Fruit fly (Drosophila melanogaster) whole organism, embryonic: ENCODE results near the gene CG6659.

ENCODE experiments used
- Ada2b ChIP-seq: fragments of 200-800 bp; sonication (Bioruptor generic); IDR thresholded peaks from 2 replicates; pipeline ENCODE4 v1.3.6; 2022; ENCODE audit warnings: missing biosample characterization, missing genetic modification characterization
- Aef1 ChIP-seq: fragments of 200-800 bp; sonication (Bioruptor generic); IDR thresholded peaks from 3 replicates; pipeline ENCODE4 v1.3.6; 2022; ENCODE audit warnings: missing biosample characterization, missing genetic modification characterization
- CG11504 ChIP-seq: fragments of 200-800 bp; sonication (Bioruptor generic); optimal IDR thresholded peaks from 3 replicates; lab custom pipeline; 2019; ENCODE audit warnings: missing biosample characterization, mild to moderate bottlenecking, missing genetic modification characterization, moderate library complexity
- CG11560 ChIP-seq: fragments of 200-800 bp; sonication (Bioruptor generic); IDR thresholded peaks from 3 replicates; pipeline ENCODE4 v1.3.6; 2022; ENCODE audit warnings: missing biosample characterization, missing genetic modification characterization
- CG11723 ChIP-seq: fragments of 200-800 bp; sonication (Bioruptor generic); optimal IDR thresholded peaks from 2 replicates; lab custom pipeline; 2017; ENCODE audit warnings: missing biosample characterization, mild to moderate bottlenecking, missing genetic modification characterization
- CG12659 ChIP-seq: fragments of 200-800 bp; sonication (Bioruptor generic); optimal IDR thresholded peaks from 3 replicates; lab custom pipeline; 2017; ENCODE audit warnings: mild to moderate bottlenecking, missing biosample characterization, missing genetic modification reagents, missing genetic modification characterization
- CG14710 ChIP-seq: fragments of 200-800 bp; sonication (Bioruptor generic); optimal IDR thresholded peaks from 3 replicates; lab custom pipeline; 2019; ENCODE audit warnings: missing biosample characterization, mild to moderate bottlenecking, missing genetic modification characterization, moderate library complexity
- CG14860 ChIP-seq: fragments of 200-800 bp; sonication (Bioruptor generic); IDR thresholded peaks from 3 replicates; pipeline ENCODE4 v1.3.6; 2022; ENCODE audit warnings: missing biosample characterization, missing genetic modification characterization; ENCODE audit not compliant: partially characterized antibody
- CG2129 ChIP-seq: fragments of 200-800 bp; sonication (Bioruptor generic); IDR thresholded peaks from 2 replicates; pipeline ENCODE4 v1.3.6; 2022; ENCODE audit warnings: missing biosample characterization, missing genetic modification characterization; ENCODE audit not compliant: partially characterized antibody
- CG2712 ChIP-seq: fragments of 200-800 bp; optimal IDR thresholded peaks from 3 replicates; lab custom pipeline; 2019; ENCODE audit warnings: missing biosample characterization, mild to moderate bottlenecking, missing genetic modification characterization, moderate library complexity
- CG3407 ChIP-seq: fragments of 200-800 bp; sonication (Bioruptor generic); optimal IDR thresholded peaks from 2 replicates; lab custom pipeline; 2018; ENCODE audit warnings: missing biosample characterization, mild to moderate bottlenecking, missing genetic modification characterization
- CG42726 ChIP-seq: fragments of 200-800 bp; sonication (Bioruptor generic); IDR thresholded peaks from 2 replicates; pipeline ENCODE4 v1.3.6; 2022; ENCODE audit warnings: missing biosample characterization, missing genetic modification characterization; ENCODE audit not compliant: partially characterized antibody
- CG6272 ChIP-seq: fragments of 200-800 bp; sonication (Bioruptor generic); IDR thresholded peaks from 2 replicates; pipeline ENCODE4 v1.3.6; 2022; ENCODE audit warnings: missing biosample characterization, missing genetic modification characterization
- CG6791 ChIP-seq: fragments of 200-800 bp; sonication (Bioruptor generic); IDR thresholded peaks from 3 replicates; pipeline ENCODE4 v1.3.6; 2022; ENCODE audit warnings: missing biosample characterization, missing genetic modification characterization; ENCODE audit not compliant: partially characterized antibody
- CG8388 ChIP-seq: fragments of 200-800 bp; sonication (Bioruptor generic); optimal IDR thresholded peaks from 2 replicates; lab custom pipeline; 2019; ENCODE audit warnings: missing biosample characterization, mild to moderate bottlenecking, missing genetic modification characterization, moderate library complexity
- CG9797 ChIP-seq: fragments of 200-800 bp; sonication (Bioruptor generic); optimal IDR thresholded peaks from 3 replicates; lab custom pipeline; 2018; ENCODE audit warnings: missing biosample characterization, mild to moderate bottlenecking, missing genetic modification characterization
- CoRest ChIP-seq: fragments of 200-800 bp; sonication (Bioruptor generic); optimal IDR thresholded peaks from 3 replicates; lab custom pipeline; 2018; ENCODE audit warnings: missing biosample characterization, mild to moderate bottlenecking, missing genetic modification characterization, moderate library complexity
- Deaf1 ChIP-seq: fragments of 200-800 bp; optimal IDR thresholded peaks from 3 replicates; lab custom pipeline; 2019; ENCODE audit warnings: missing biosample characterization, mild to moderate bottlenecking, missing genetic modification characterization, moderate library complexity
- Dll ChIP-seq: fragments of 200-800 bp; sonication (Bioruptor generic); IDR thresholded peaks from 4 replicates; pipeline ENCODE4 v1.3.6; 2022; ENCODE audit warnings: missing biosample characterization, missing genetic modification characterization; ENCODE audit not compliant: partially characterized antibody
- Dp ChIP-seq: fragments of 200-800 bp; sonication (Bioruptor generic); optimal IDR thresholded peaks from 2 replicates; lab custom pipeline; 2018; ENCODE audit warnings: missing biosample characterization, mild to moderate bottlenecking, missing genetic modification characterization, moderate library complexity
- Ets65A ChIP-seq: fragments of 200-800 bp; sonication (Bioruptor generic); peaks from one replicate; lab custom pipeline; 2016; ENCODE audit warnings: missing biosample characterization, missing genetic modification characterization
- HLH4C ChIP-seq: fragments of 200-800 bp; sonication (Bioruptor generic); IDR thresholded peaks from 3 replicates; pipeline ENCODE4 v1.3.6; 2022; ENCODE audit warnings: missing biosample characterization, missing genetic modification characterization; ENCODE audit not compliant: partially characterized antibody
- Hey ChIP-seq: fragments of 200-800 bp; sonication (Bioruptor generic); optimal IDR thresholded peaks from 3 replicates; lab custom pipeline; 2018; ENCODE audit warnings: missing biosample characterization, mild to moderate bottlenecking, missing genetic modification characterization
- Hmr ChIP-seq: fragments of 200-800 bp; sonication (Bioruptor generic); optimal IDR thresholded peaks from 3 replicates; lab custom pipeline; 2017; ENCODE audit warnings: mild to moderate bottlenecking, missing biosample characterization, missing genetic modification reagents, missing genetic modification characterization
- Hr78 ChIP-seq, 2 experiments: fragments of 200-800 bp in 1 of 2; fragments of >200 bp in 1 of 2; sonication (Bioruptor generic) in 1 of 2; optimal IDR thresholded peaks; 2 replicates each; lab custom pipeline; 2017 to 2019; ENCODE audit warnings: missing biosample characterization in 2 of 2, missing genetic modification characterization in 2 of 2, mild to moderate bottlenecking in 1 of 2, moderate library complexity in 1 of 2
- Lhr ChIP-seq: fragments of 200-800 bp; sonication (Bioruptor generic); optimal IDR thresholded peaks from 3 replicates; lab custom pipeline; 2017; ENCODE audit warnings: mild to moderate bottlenecking, missing biosample characterization, missing genetic modification reagents, missing genetic modification characterization
- MBD-R2 ChIP-seq: fragments of 200-800 bp; sonication (Bioruptor generic); IDR thresholded peaks from 2 replicates; pipeline ENCODE4 v1.3.6; 2022; ENCODE audit warnings: missing biosample characterization, missing genetic modification characterization
- Myb ChIP-seq: fragments of 200-800 bp; sonication (Bioruptor generic); optimal IDR thresholded peaks from 2 replicates; lab custom pipeline; 2016; ENCODE audit warnings: missing biosample characterization, missing genetic modification characterization
- NFAT ChIP-seq: fragments of 200-800 bp; sonication (Bioruptor generic); IDR thresholded peaks from 2 replicates; pipeline ENCODE4 v1.3.6; 2022; ENCODE audit warnings: missing biosample characterization, missing genetic modification characterization
- Opbp ChIP-seq: fragments of 200-800 bp; sonication (Bioruptor generic); IDR thresholded peaks from 3 replicates; pipeline ENCODE4 v1.3.6; 2022; ENCODE audit warnings: missing biosample characterization, missing genetic modification characterization; ENCODE audit not compliant: partially characterized antibody
- Scr ChIP-seq: fragments of 200-800 bp; sonication (Bioruptor generic); IDR thresholded peaks from 2 replicates; pipeline ENCODE4 v1.3.6; 2022; ENCODE audit warnings: missing biosample characterization, missing genetic modification characterization; ENCODE audit not compliant: partially characterized antibody
- Sin3A ChIP-seq: fragments of >200 bp; optimal IDR thresholded peaks from 2 replicates; lab custom pipeline; 2018
- Sry-δ ChIP-seq: fragments of 200-800 bp; sonication (Bioruptor generic); optimal IDR thresholded peaks from 2 replicates; lab custom pipeline; 2016; ENCODE audit warnings: missing biosample characterization, missing genetic modification characterization
- amos ChIP-seq: fragments of 200-800 bp; sonication (Bioruptor generic); IDR thresholded peaks from 2 replicates; pipeline ENCODE4 v1.3.6; 2022; ENCODE audit warnings: missing biosample characterization, missing genetic modification characterization; ENCODE audit not compliant: partially characterized antibody
- ara ChIP-seq: fragments of 200-800 bp; sonication (Bioruptor generic); IDR thresholded peaks from 2 replicates; pipeline ENCODE4 v1.3.6; 2022; ENCODE audit warnings: missing biosample characterization, missing genetic modification characterization
- ato ChIP-seq: fragments of 200-800 bp; sonication (Bioruptor generic); IDR thresholded peaks from 2 replicates; pipeline ENCODE4 v1.3.6; 2022; ENCODE audit warnings: missing biosample characterization, missing genetic modification characterization; ENCODE audit not compliant: partially characterized antibody
- bbx ChIP-seq: fragments of 200-800 bp; sonication (Bioruptor generic); IDR thresholded peaks from 2 replicates; pipeline ENCODE4 v1.3.6; 2022; ENCODE audit warnings: missing biosample characterization, missing genetic modification characterization; ENCODE audit not compliant: partially characterized antibody
- cg ChIP-seq: fragments of 200-800 bp; sonication (Bioruptor generic); optimal IDR thresholded peaks from 3 replicates; lab custom pipeline; 2019; ENCODE audit warnings: missing biosample characterization, mild to moderate bottlenecking, missing genetic modification characterization, moderate library complexity
- dmrt99B ChIP-seq: fragments of 200-800 bp; sonication (Bioruptor generic); optimal IDR thresholded peaks from 2 replicates; lab custom pipeline; 2018; ENCODE audit warnings: missing biosample characterization, mild to moderate bottlenecking, missing genetic modification characterization, moderate library complexity
- gem ChIP-seq: fragments of 200-800 bp; sonication (Bioruptor generic); optimal IDR thresholded peaks from 2 replicates; lab custom pipeline; 2019; ENCODE audit warnings: missing biosample characterization, mild to moderate bottlenecking, missing genetic modification characterization, moderate library complexity
- her ChIP-seq: fragments of 200-800 bp; sonication (Bioruptor generic); optimal IDR thresholded peaks from 2 replicates; lab custom pipeline; 2016; ENCODE audit warnings: missing biosample characterization, missing genetic modification characterization
- hth ChIP-seq: fragments of >200 bp; optimal IDR thresholded peaks from 2 replicates; lab custom pipeline; 2017; ENCODE audit warnings: inconsistent platforms
- ind ChIP-seq: fragments of 200-800 bp; sonication (Bioruptor generic); optimal IDR thresholded peaks from 3 replicates; lab custom pipeline; 2016; ENCODE audit warnings: missing biosample characterization, missing genetic modification characterization
- onecut ChIP-seq: fragments of 200-800 bp; sonication (Bioruptor generic); IDR thresholded peaks from 2 replicates; pipeline ENCODE4 v1.3.6; 2022; ENCODE audit warnings: missing biosample characterization, missing genetic modification characterization
- pita ChIP-seq: fragments of 200-800 bp; sonication (Bioruptor generic); optimal IDR thresholded peaks from 2 replicates; lab custom pipeline; 2017; ENCODE audit warnings: missing biosample characterization, mild to moderate bottlenecking, missing genetic modification characterization
- slp2 ChIP-seq: fragments of 200-800 bp; sonication (Bioruptor generic); optimal IDR thresholded peaks from 2 replicates; lab custom pipeline; 2016; ENCODE audit warnings: missing biosample characterization, missing genetic modification characterization
- sna ChIP-seq: fragments of 200-800 bp; sonication (Bioruptor generic); IDR thresholded peaks from 2 replicates; pipeline ENCODE4 v1.3.6; 2022; ENCODE audit warnings: missing biosample characterization, missing genetic modification characterization; ENCODE audit not compliant: partially characterized antibody
- so ChIP-seq: fragments of 200-800 bp; sonication (Bioruptor generic); IDR thresholded peaks from 3 replicates; pipeline ENCODE4 v1.3.6; 2022; ENCODE audit warnings: missing biosample characterization, missing genetic modification characterization
- usp ChIP-seq: fragments of >200 bp; optimal IDR thresholded peaks from 2 replicates; lab custom pipeline; 2017; ENCODE audit warnings: missing biosample characterization, missing genetic modification characterization
- zfh1 ChIP-seq: fragments of 200-800 bp; sonication (Bioruptor generic); IDR thresholded peaks from 3 replicates; pipeline ENCODE4 v1.3.6; 2022; ENCODE audit warnings: missing biosample characterization, missing genetic modification characterization

Gene CG6659

dm6 chrX:18652879-18653278, 4.2 kb downstream of the CG6659 start, which contains the start of gene Ing3 (continued):
- peak; percentile 1 for TF ChIP-seq CoRest
- peak; percentile 38 for TF ChIP-seq CG14710 (tag; lab: Kevin White, UChicago)
- TF ChIP-seq Lhr: peak; percentile 27
- TF ChIP-seq Hr78 (GFP tag; optimal IDR thresholded peaks at IDR 0.05; lab: Kevin White, UChicago): no peak
- TF ChIP-seq bbx (GFP tag; lab: Robert Waterston, UW): peak; percentile 77
- 0 out of 3 replicates have a peak, but pooled peaks have one; percentile 44 for TF ChIP-seq HLH4C (GFP tag; lab: Robert Waterston, UW)
- TF ChIP-seq CG9797 (GFP tag; lab: Kevin White, UChicago): peak; percentile 71
- peak; percentile 19 for TF ChIP-seq CG12659 (GFP tag; lab: Kevin White, UChicago)
- TF ChIP-seq Opbp (GFP tag; lab: Robert Waterston, UW): peak; percentile 80
- peak; percentile 82 for TF ChIP-seq amos (GFP tag; lab: Robert Waterston, UW)
- peak; percentile 82 for TF ChIP-seq Dp (GFP tag; lab: Kevin White, UChicago)
- TF ChIP-seq so (GFP tag; lab: Robert Waterston, UW): no peak
- peak; percentile 1 for TF ChIP-seq Hmr (GFP tag; lab: Kevin White, UChicago)
- TF ChIP-seq Scr: peak; percentile 69
- no peak for TF ChIP-seq CG6272 (GFP tag; lab: Robert Waterston, UW)
- no peak for TF ChIP-seq onecut (GFP tag; lab: Robert Waterston, UW)
- TF ChIP-seq CG11723 (GFP tag; lab: Kevin White, UChicago): no peak
- peak; percentile 66; the same call in 3 of the 4 replicates for TF ChIP-seq Dll
- TF ChIP-seq MBD-R2 (GFP tag; lab: Robert Waterston, UW): peak; percentile 67
- no peak for TF ChIP-seq NFAT (GFP tag; lab: Robert Waterston, UW)
- TF ChIP-seq CG11560 (tag; lab: Robert Waterston, UW): no peak
- TF ChIP-seq hth (lab: Kevin White, UChicago): no peak
- no peak for TF ChIP-seq cg (GFP tag; lab: Kevin White, UChicago)
- no peak for TF ChIP-seq gem
- no peak for TF ChIP-seq Aef1 (GFP tag; lab: Robert Waterston, UW)
- TF ChIP-seq Myb: peak; percentile 31
- no peak for TF ChIP-seq dmrt99B
- TF ChIP-seq CG8388: no peak
- no peak for TF ChIP-seq CG11504
- no peak for TF ChIP-seq Ets65A (GFP tag; lab: Kevin White, UChicago)
- TF ChIP-seq Ada2b: no peak
- TF ChIP-seq CG42726 (GFP tag; lab: Robert Waterston, UW): peak; percentile 50; the same call in 1 of the 2 replicates
- peak; percentile 12 for TF ChIP-seq CG2712
- TF ChIP-seq Deaf1: no peak
- TF ChIP-seq Sin3A (lab: Kevin White, UChicago): peak; percentile 29
- no peak for TF ChIP-seq Hey
- TF ChIP-seq Sry-δ (GFP tag; lab: Kevin White, UChicago): peak; percentile 67
- TF ChIP-seq CG2129 (GFP tag; lab: Robert Waterston, UW): peak; percentile 32; the same call in 1 of the 2 replicates
- no peak for TF ChIP-seq ara (GFP tag; lab: Robert Waterston, UW)
- no peak for TF ChIP-seq ind (GFP tag; lab: Kevin White, UChicago)
- TF ChIP-seq zfh1 (GFP tag; lab: Robert Waterston, UW): no peak
- peak; percentile 57 for TF ChIP-seq her (GFP tag; lab: Kevin White, UChicago)
- no peak for TF ChIP-seq CG14860 (GFP tag; lab: Robert Waterston, UW)
- peak; percentile 63 for TF ChIP-seq ato (GFP tag; lab: Robert Waterston, UW)
- peak; percentile 58; the same call in 2 of the 3 replicates for TF ChIP-seq CG6791 (GFP tag; lab: Robert Waterston, UW)
- TF ChIP-seq sna (GFP tag; lab: Robert Waterston, UW): peak; percentile 49
- no peak for TF ChIP-seq slp2 (GFP tag; lab: Kevin White, UChicago)
- no peak for TF ChIP-seq CG3407
- peak; percentile 61 for TF ChIP-seq pita
- no peak for TF ChIP-seq usp (GFP tag; lab: Kevin White, UChicago)
